Fruit fly (Drosophila melanogaster): ENCODE results near the gene Ser.

DNA sequence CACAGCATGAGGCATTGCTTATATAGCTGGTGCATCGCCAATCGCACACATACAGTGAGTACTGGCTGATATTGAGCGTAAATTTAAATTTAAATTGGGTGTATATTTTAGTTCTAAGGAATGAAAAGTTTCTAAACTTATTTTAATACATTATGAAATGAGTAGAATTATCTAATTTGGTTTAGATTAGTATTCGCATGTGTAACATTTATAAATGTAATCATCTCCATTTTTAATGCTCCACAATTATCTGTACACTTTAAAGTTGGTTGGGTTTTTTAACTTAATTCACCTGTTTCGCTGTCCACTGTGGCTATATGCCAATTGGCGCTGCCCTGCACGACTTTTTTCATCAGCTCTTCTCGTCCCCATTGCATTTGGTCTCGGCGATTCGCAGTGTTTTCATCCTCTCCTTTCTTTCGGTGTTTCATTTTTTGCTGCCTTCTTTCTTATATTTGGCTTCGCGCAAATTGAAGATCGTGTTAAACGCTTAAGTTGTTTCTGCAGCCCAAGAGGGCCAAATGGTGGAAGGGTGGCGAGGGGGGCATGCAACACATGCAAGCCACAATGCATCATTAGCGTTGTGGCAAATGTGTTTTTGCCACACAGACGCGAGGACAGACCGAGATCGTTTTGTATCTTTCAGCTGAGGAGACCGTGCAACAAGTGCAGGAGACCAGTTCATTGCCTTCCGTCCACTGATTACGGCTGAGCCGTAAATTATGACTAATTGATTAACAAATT, 7.6 kb upstream of the Ser start:
- TF ChIP-seq toe (GFP tag; optimal IDR thresholded peaks at IDR 0.05) (no peak), Mnt (GFP tag; optimal IDR thresholded peaks at IDR 0.05) (no peak), kay (GFP tag; ENCODE audit: borderline replicate concordance) (no peak), CG33017 (tag; optimal IDR thresholded peaks at IDR 0.05) (no peak), Hr96 (GFP tag; optimal IDR thresholded peaks at IDR 0.05) (no peak), CG7045 (GFP tag; optimal IDR thresholded peaks at IDR 0.05) (no peak), CG11617 (GFP tag; optimal IDR thresholded peaks at IDR 0.05) (no peak), cic (GFP tag; optimal IDR thresholded peaks at IDR 0.05) (no peak)
